Worm (Caenorhabditis elegans) whole organism, L2 larva: Measurements from ENCODE around the gene gcy-3.

Source experiments
- nhr-11 ChIP-seq: fragments of 150-350 bp; optimal IDR thresholded peaks from 2 replicates; lab custom pipeline; 2014; ENCODE audit warnings: missing biosample characterization, missing genetic modification characterization
- unc-62 ChIP-seq: fragments of 150-350 bp; optimal IDR thresholded peaks from 2 replicates; lab custom pipeline; 2014; ENCODE audit warnings: missing biosample characterization, missing genetic modification reagents, missing genetic modification characterization

DNA sequence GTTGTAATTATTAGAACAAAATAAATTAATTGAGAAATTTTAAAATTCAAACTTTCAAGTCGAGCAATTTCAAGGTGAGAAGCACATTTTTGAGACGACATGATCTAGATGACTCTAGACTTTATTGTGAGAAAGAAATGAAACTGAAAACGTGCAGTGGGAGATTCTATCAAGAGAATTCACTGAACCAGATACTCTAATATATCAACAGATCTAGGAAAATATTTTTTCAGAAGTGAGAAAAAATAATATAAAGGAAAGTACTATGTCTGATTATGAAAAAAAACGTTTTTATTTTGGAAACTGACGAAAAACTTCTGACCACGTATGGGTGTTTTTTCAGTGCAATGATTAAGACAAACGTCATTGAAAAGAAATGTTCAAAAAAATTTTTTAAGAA, 33.6 kb upstream of the gcy-3 start, which contains the start of gene sra-3:
- TF ChIP-seq nhr-11 (no peak), unc-62 (no peak)
